Worm (Caenorhabditis elegans) whole organism, L3 larva: ENCODE data around the gene unc-53.

Experiments used
- ZK546.5 ChIP-seq: sonication (generic microtip); optimal IDR thresholded peaks from 2 replicates; lab custom pipeline; 2017; ENCODE audit warnings: missing biosample characterization, missing genetic modification characterization
- aly-2 ChIP-seq: fragments of 150-350 bp; optimal IDR thresholded peaks from 2 replicates; lab custom pipeline; 2014; ENCODE audit warnings: missing biosample characterization, missing genetic modification characterization
- ama-1 ChIP-seq: fragments of 150-350 bp; optimal IDR thresholded peaks from 2 replicates; lab custom pipeline; 2018
- ceh-16 ChIP-seq: sonication (generic microtip); optimal IDR thresholded peaks from 2 replicates; lab custom pipeline; 2017; ENCODE audit warnings: missing biosample characterization, missing genetic modification characterization
- ceh-82 ChIP-seq: fragments of 150-350 bp; optimal IDR thresholded peaks from 2 replicates; lab custom pipeline; 2014; ENCODE audit warnings: missing biosample characterization, missing genetic modification characterization
- ceh-9 ChIP-seq: sonication (generic microtip); optimal IDR thresholded peaks from 2 replicates; lab custom pipeline; 2018; ENCODE audit warnings: missing biosample characterization, missing genetic modification characterization
- egl-27 ChIP-seq: sonication (generic microtip); optimal IDR thresholded peaks from 4 replicates; lab custom pipeline; 2017; ENCODE audit warnings: missing biosample characterization, missing genetic modification reagents, missing genetic modification characterization
- elt-1 ChIP-seq: fragments of 150-350 bp; optimal IDR thresholded peaks from 2 replicates; lab custom pipeline; 2014; ENCODE audit warnings: missing biosample characterization, missing genetic modification characterization
- eor-1 ChIP-seq, 2 experiments: fragments of 150-350 bp; optimal IDR thresholded peaks; 2 replicates each; lab custom pipeline; 2014 to 2018; ENCODE audit warnings: missing biosample characterization in 2 of 2, missing genetic modification characterization in 2 of 2
- fkh-10 ChIP-seq: sonication (generic microtip); optimal IDR thresholded peaks from 2 replicates; lab custom pipeline; 2017; ENCODE audit warnings: missing biosample characterization, missing genetic modification reagents, missing genetic modification characterization
- fkh-2 ChIP-seq: fragments of 150-350 bp; optimal IDR thresholded peaks from 2 replicates; lab custom pipeline; 2014; ENCODE audit warnings: missing biosample characterization, missing genetic modification reagents, missing genetic modification characterization
- fos-1 ChIP-seq: fragments of 150-350 bp; optimal IDR thresholded peaks from 2 replicates; lab custom pipeline; 2014; ENCODE audit warnings: missing biosample characterization, missing genetic modification characterization
- jun-1 ChIP-seq: fragments of 150-350 bp; optimal IDR thresholded peaks from 2 replicates; lab custom pipeline; 2014; ENCODE audit warnings: missing biosample characterization, missing genetic modification reagents, missing genetic modification characterization
- lin-39 ChIP-seq: fragments of 150-350 bp; optimal IDR thresholded peaks from 2 replicates; lab custom pipeline; 2018; ENCODE audit warnings: missing biosample characterization, missing genetic modification reagents, missing genetic modification characterization
- lsy-12 ChIP-seq: sonication (generic microtip); optimal IDR thresholded peaks from 2 replicates; lab custom pipeline; 2016; ENCODE audit warnings: mild to moderate bottlenecking, missing genetic modification characterization, missing compliant biosample characterization
- nfya-1 ChIP-seq: sonication (generic microtip); optimal IDR thresholded peaks from 2 replicates; lab custom pipeline; 2017; ENCODE audit warnings: missing genetic modification characterization, mild to moderate bottlenecking, missing compliant biosample characterization, antibody characterized with exemption, moderate library complexity; ENCODE audit not compliant: insufficient read depth
- nhr-12 ChIP-seq: fragments of 150-350 bp; optimal IDR thresholded peaks from 2 replicates; lab custom pipeline; 2014; ENCODE audit warnings: missing biosample characterization, missing genetic modification characterization
- nhr-23 ChIP-seq: fragments of 150-350 bp; optimal IDR thresholded peaks from 2 replicates; lab custom pipeline; 2014; ENCODE audit warnings: missing biosample characterization, missing genetic modification reagents, missing genetic modification characterization
- nhr-25 ChIP-seq: sonication (generic microtip); optimal IDR thresholded peaks from 2 replicates; lab custom pipeline; 2017; ENCODE audit warnings: missing biosample characterization, missing genetic modification characterization
- nhr-28 ChIP-seq: fragments of 150-350 bp; optimal IDR thresholded peaks from 2 replicates; lab custom pipeline; 2014; ENCODE audit warnings: missing biosample characterization, missing genetic modification characterization
- nhr-43 ChIP-seq: sonication (generic microtip); optimal IDR thresholded peaks from 2 replicates; lab custom pipeline; 2016; ENCODE audit warnings: mild to moderate bottlenecking, missing genetic modification characterization, missing compliant biosample characterization; ENCODE audit not compliant: poor library complexity, severe bottlenecking
- nhr-67 ChIP-seq: fragments of 150-350 bp; optimal IDR thresholded peaks from 2 replicates; lab custom pipeline; 2014; ENCODE audit warnings: missing biosample characterization, missing genetic modification characterization
- pha-4 ChIP-seq: fragments of 150-350 bp; optimal IDR thresholded peaks from 2 replicates; lab custom pipeline; 2014; ENCODE audit warnings: missing biosample characterization, missing genetic modification reagents, missing genetic modification characterization
- pqm-1 ChIP-seq: fragments of 150-350 bp; optimal IDR thresholded peaks from 2 replicates; lab custom pipeline; 2017; ENCODE audit warnings: missing biosample characterization, missing genetic modification characterization, inconsistent platforms
- sea-2 ChIP-seq: fragments of 150-350 bp; sonication (generic microtip); optimal IDR thresholded peaks from 4 replicates; lab custom pipeline; 2014; ENCODE audit warnings: missing biosample characterization, missing genetic modification reagents, missing genetic modification characterization
- skn-1 ChIP-seq: fragments of 150-350 bp; optimal IDR thresholded peaks from 2 replicates; lab custom pipeline; 2014; ENCODE audit warnings: missing biosample characterization, missing genetic modification characterization
- snpc-4 ChIP-seq: fragments of 150-350 bp; optimal IDR thresholded peaks from 2 replicates; lab custom pipeline; 2014; ENCODE audit warnings: missing biosample characterization, missing genetic modification characterization
- tbx-2 ChIP-seq: sonication (generic microtip); optimal IDR thresholded peaks from 2 replicates; lab custom pipeline; 2016; ENCODE audit warnings: mild to moderate bottlenecking, missing genetic modification characterization, missing compliant biosample characterization
- unc-39 ChIP-seq: sonication (generic microtip); optimal IDR thresholded peaks from 4 replicates; lab custom pipeline; 2017; ENCODE audit warnings: missing biosample characterization, missing genetic modification characterization
- unc-62 ChIP-seq: fragments of 150-350 bp; sonication (generic microtip); optimal IDR thresholded peaks from 4 replicates; lab custom pipeline; 2014; ENCODE audit warnings: missing biosample characterization, missing genetic modification reagents, missing genetic modification characterization
- ztf-11 ChIP-seq: fragments of 150-350 bp; optimal IDR thresholded peaks from 2 replicates; lab custom pipeline; 2014; ENCODE audit warnings: missing biosample characterization, missing genetic modification characterization
- ztf-4 ChIP-seq: fragments of 150-350 bp; optimal IDR thresholded peaks from 2 replicates; lab custom pipeline; 2014; ENCODE audit warnings: missing biosample characterization, missing genetic modification characterization

Gene unc-53

DNA sequence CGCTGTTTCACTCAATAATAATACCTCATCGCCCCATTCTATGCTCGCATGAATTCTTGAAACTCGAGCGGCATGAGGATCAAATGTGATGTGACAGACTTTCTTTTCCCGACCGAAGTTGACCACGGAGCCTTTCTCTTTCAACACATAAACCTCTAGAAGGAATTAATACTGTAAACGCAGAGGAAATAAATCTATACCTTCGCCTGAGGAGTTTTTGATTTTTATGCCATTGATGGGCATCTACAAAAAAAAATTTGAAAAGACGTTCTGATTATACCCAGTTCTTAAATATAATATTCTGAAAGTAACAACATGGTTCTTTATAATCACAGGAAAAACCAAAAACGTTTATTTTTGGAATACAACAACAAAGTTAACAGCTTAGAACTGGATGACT, 7.0 kb upstream of the unc-53 start, which contains the start of gene nbs-1:
TSS of gene nbs-1 (minus strand) at position 246 of the 400 bp plus-strand sequence.
- TF ChIP-seq nhr-28 (tag; lab: Kevin White, UChicago) (no peak), unc-39 (tag; lab: Kevin White, UChicago) (no peak), nhr-12 (no peak), tbx-2 (tag; lab: Kevin White, UChicago) (no peak), sea-2 (GFP tag; lab: Kevin White, UChicago) (no peak), pqm-1 (tag; lab: Kevin White, UChicago) (no peak), skn-1 (tag; lab: Kevin White, UChicago) (no peak)
- TF ChIP-seq, all 47 proteins: peak for 0

DNA sequence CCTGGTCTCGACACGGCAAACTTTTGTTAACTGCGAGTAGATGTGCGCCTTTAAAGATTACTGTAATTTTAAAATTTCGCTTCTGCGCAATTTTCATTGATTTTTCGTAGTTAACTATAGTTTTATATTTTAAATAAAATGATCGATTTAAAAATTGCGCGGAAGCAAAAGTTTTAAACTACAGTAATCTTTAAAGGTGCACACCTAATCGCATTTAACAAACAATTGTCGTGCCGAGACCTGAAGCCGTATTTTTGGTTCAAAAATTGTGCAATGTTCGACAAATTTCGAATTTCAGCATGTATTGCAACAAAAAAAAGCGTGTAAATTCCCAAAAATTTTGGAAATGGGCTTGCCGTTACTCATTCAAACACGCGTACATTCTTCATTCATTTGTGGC, 5.2 kb upstream of the unc-53 start:
- TF ChIP-seq nhr-43 (no peak), nhr-23 (tag; lab: Kevin White, UChicago) (no peak), lsy-12 (tag; lab: Kevin White, UChicago) (no peak), aly-2 (tag; lab: Kevin White, UChicago) (no peak), fkh-10 (GFP tag; lab: Kevin White, UChicago) (no peak), fos-1 (no peak), nhr-28 (tag; lab: Kevin White, UChicago) (no peak), snpc-4 (tag; lab: Kevin White, UChicago) (no peak), nhr-25 (no peak), pha-4 (tag; lab: Kevin White, UChicago) (no peak), ceh-82 (tag; lab: Kevin White, UChicago) (no peak), unc-62 (no peak), ceh-16 (no peak)
- TF ChIP-seq, all 47 proteins: peak for 0

DNA sequence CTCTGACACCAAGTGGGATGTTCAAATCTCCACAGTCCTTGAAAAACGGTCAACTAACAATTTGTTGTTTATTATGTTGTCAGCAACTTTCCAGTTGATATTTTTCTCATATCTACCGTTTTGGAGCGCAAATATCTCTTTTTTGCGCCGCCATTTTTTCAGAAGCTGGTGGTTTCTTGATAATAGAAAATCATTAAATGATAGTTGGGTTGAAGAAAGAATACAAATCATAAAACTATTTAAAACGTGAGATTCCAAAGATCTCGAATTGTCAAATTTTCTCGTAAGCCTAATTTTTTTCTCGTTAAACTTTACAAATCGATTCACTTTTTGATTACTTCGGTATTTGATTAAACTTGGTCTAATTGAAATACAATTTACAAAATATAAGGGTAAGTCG, 3.2 kb upstream of the unc-53 start, which contains the start of gene rpl-42:
TSS of gene rpl-42 (plus strand) at position 301 of the 400 bp plus-strand sequence.
- TF ChIP-seq nhr-67: no peak
- TF ChIP-seq lin-39 (tag; lab: Kevin White, UChicago): no peak
- no peak for TF ChIP-seq lsy-12 (tag; lab: Kevin White, UChicago)
- no peak for TF ChIP-seq tbx-2 (tag; lab: Kevin White, UChicago)
- TF ChIP-seq ceh-16: no peak
- TF ChIP-seq unc-39 (tag; lab: Kevin White, UChicago): no peak
- no peak for TF ChIP-seq aly-2 (tag; lab: Kevin White, UChicago)
- no peak for TF ChIP-seq ama-1 (lab: Kevin White, UChicago)

DNA sequence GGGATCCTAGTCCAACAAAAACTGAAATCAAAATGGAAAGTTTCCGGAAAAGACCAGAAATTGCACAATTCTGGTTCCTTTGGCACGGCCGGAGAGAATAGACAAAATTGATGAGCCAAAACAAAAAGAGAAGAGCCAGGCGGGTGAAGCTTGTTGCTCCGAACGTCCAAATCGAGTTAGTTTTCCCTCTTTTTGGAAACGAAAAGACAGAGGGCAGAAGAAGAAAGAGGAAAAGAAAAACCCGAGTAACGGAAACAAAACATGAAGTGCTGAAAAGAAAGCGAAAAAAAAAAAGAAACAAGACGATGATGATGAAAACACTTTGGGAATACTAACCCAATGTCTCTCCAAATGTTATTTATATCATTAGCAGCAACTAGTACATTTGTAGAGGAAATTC, 2.3 kb upstream of the unc-53 start:
- TF ChIP-seq nfya-1 (peak; percentile 16), ztf-4 (tag; lab: Kevin White, UChicago) (no peak), fkh-10 (GFP tag; lab: Kevin White, UChicago) (peak; percentile 22)

DNA sequence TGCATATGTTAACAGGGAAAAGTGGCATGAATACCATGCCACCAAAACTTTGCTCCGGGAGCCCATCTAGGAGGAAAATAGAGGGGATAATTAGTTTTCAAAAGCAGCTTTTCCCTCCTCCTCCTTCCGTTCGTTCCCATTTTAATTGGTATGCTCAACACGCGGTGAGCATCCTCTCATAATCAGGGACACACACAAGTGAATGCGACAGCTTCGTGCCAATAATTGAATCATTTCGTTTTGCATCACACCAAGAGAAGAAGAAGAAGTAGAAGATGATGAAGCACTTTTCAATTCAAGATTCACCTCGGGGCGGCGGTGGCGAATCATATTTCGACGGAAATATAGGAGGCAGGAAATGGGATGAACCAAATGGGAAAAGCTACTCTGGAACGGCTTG, 1.1 kb downstream of the unc-53 start:
- no peak for TF ChIP-seq ceh-82 (tag; lab: Kevin White, UChicago)
- TF ChIP-seq eor-1 (tag; optimal IDR thresholded peaks at IDR 0.05; lab: Kevin White, UChicago): no peak
- TF ChIP-seq fos-1: no peak
- no peak for TF ChIP-seq elt-1
- TF ChIP-seq jun-1 (tag; lab: Kevin White, UChicago): no peak
- TF ChIP-seq nhr-12: no peak
- no peak for TF ChIP-seq nhr-23 (tag; lab: Kevin White, UChicago)
- TF ChIP-seq nhr-28 (tag; lab: Kevin White, UChicago): no peak
- no peak for TF ChIP-seq ZK546.5 (tag; lab: Kevin White, UChicago)
- TF ChIP-seq ztf-4 (tag; lab: Kevin White, UChicago): no peak
- no peak for TF ChIP-seq lsy-12 (tag; lab: Kevin White, UChicago)
- TF ChIP-seq, all 47 proteins: peak for 0

DNA sequence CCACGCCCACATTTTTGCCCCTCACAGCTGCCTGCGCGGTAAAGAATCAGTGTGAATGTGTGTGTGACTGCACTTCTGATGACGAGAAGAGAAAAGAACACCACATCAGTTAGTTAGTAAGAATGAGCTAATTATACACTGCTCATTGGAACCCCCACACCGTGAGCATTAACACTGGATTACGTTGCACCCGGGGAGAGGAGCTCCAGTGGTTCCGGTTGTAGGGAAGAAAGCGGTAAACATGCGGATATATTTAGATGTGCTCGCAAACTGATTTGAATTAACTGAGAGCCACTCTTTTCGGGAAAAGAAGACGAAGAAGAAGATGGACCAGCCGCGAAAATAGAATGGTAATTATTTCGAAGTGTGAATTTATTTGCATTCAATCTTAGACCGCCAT, 2.5 kb downstream of the unc-53 start:
- TF ChIP-seq egl-27 (no peak), lsy-12 (tag; lab: Kevin White, UChicago) (no peak), fkh-2 (tag; lab: Kevin White, UChicago) (no peak), ztf-11 (tag; lab: Kevin White, UChicago) (no peak), ztf-4 (tag; lab: Kevin White, UChicago) (no peak), sea-2 (GFP tag; lab: Kevin White, UChicago) (no peak), unc-39 (tag; lab: Kevin White, UChicago) (no peak), ceh-9 (no peak), nhr-28 (tag; lab: Kevin White, UChicago) (no peak)
